Worm (Caenorhabditis elegans) whole organism, young adult: ENCODE measurements around the gene rpn-7.
A peak's percentile ranks its signal among the peaks of the same experiment; 100 is the strongest.
"Not testable (repeated sequence)": the region's sequence is repeated elsewhere in the genome, so short reads cannot be mapped to it uniquely, and the experiment has no call there.

Experiments used
- C06A6.2 ChIP-seq: fragments of 200-800 bp; sonication (Bioruptor generic); conservative IDR thresholded peaks from 2 replicates; pipeline ENCODE4 v1.3.6; 2022; ENCODE audit warnings: missing genetic modification characterization, missing compliant biosample characterization
- C17E4.6 ChIP-seq: fragments of 200-800 bp; sonication (Bioruptor generic); IDR thresholded peaks from 2 replicates; pipeline ENCODE4 v1.3.6; 2022; ENCODE audit warnings: missing genetic modification reagents, missing genetic modification characterization, missing compliant biosample characterization
- F10E7.11 ChIP-seq: sonication (generic microtip); optimal IDR thresholded peaks from 2 replicates; lab custom pipeline; 2017; ENCODE audit warnings: mild to moderate bottlenecking, missing genetic modification characterization, moderate library complexity, missing compliant biosample characterization
- F33H1.4 ChIP-seq: fragments of 200-800 bp; sonication (Bioruptor generic); IDR thresholded peaks from 2 replicates; pipeline ENCODE4 v1.3.6; 2022; ENCODE audit warnings: missing genetic modification reagents, missing genetic modification characterization, missing compliant biosample characterization
- F49E8.2 ChIP-seq: sonication (generic microtip); optimal IDR thresholded peaks from 3 replicates; lab custom pipeline; 2017; ENCODE audit warnings: missing genetic modification characterization, mild to moderate bottlenecking, missing compliant biosample characterization, antibody characterized with exemption, moderate library complexity; ENCODE audit not compliant: insufficient read depth
- F57A8.1 ChIP-seq: fragments of 200-800 bp; sonication (Bioruptor generic); optimal IDR thresholded peaks from 2 replicates; lab custom pipeline; 2018; ENCODE audit warnings: mild to moderate bottlenecking, missing genetic modification characterization, moderate library complexity, missing compliant biosample characterization
- K12H6.12 ChIP-seq: fragments of 200-800 bp; sonication (Bioruptor generic); optimal IDR thresholded peaks from 2 replicates; lab custom pipeline; 2018; ENCODE audit warnings: mild to moderate bottlenecking, missing genetic modification characterization, missing compliant biosample characterization
- Y53F4B.3 ChIP-seq: fragments of 200-800 bp; sonication (Bioruptor generic); IDR thresholded peaks from 2 replicates; pipeline ENCODE4 v1.3.6; 2022; ENCODE audit warnings: missing genetic modification reagents, missing genetic modification characterization, missing compliant biosample characterization
- Y79H2A.3 ChIP-seq: fragments of 200-800 bp; sonication (Bioruptor generic); conservative IDR thresholded peaks from 2 replicates; pipeline ENCODE4 v1.3.6; 2022; ENCODE audit warnings: missing genetic modification reagents, missing genetic modification characterization, missing compliant biosample characterization
- Y95B8A.8 ChIP-seq: fragments of 200-800 bp; sonication (Bioruptor generic); IDR thresholded peaks from 2 replicates; pipeline ENCODE4 v1.3.6; 2022; ENCODE audit warnings: missing genetic modification reagents, missing genetic modification characterization, missing compliant biosample characterization
- aptf-3 ChIP-seq: fragments of 200-800 bp; sonication (Bioruptor generic); IDR thresholded peaks from 2 replicates; pipeline ENCODE4 v1.3.6; 2022; ENCODE audit warnings: missing genetic modification characterization, missing compliant biosample characterization
- athp-1 ChIP-seq: sonication (generic microtip); optimal IDR thresholded peaks from 2 replicates; lab custom pipeline; 2017; ENCODE audit warnings: mild to moderate bottlenecking, missing genetic modification characterization, missing compliant biosample characterization
- attf-5 ChIP-seq: fragments of 200-800 bp; sonication (Bioruptor generic); optimal IDR thresholded peaks from 2 replicates; lab custom pipeline; 2018; ENCODE audit warnings: mild to moderate bottlenecking, missing genetic modification characterization, missing compliant biosample characterization
- ceh-91 ChIP-seq: fragments of 200-800 bp; sonication (Bioruptor generic); IDR thresholded peaks from 2 replicates; pipeline ENCODE4 v1.3.6; 2022; ENCODE audit warnings: missing genetic modification reagents, missing genetic modification characterization, missing compliant biosample characterization
- ets-4 ChIP-seq: fragments of 200-800 bp; sonication (Bioruptor generic); optimal IDR thresholded peaks from 2 replicates; lab custom pipeline; 2018; ENCODE audit warnings: mild to moderate bottlenecking, missing genetic modification characterization, missing compliant biosample characterization
- hrde-1 ChIP-seq: sonication (generic microtip); optimal IDR thresholded peaks from 2 replicates; lab custom pipeline; 2016; ENCODE audit warnings: missing genetic modification characterization, mild to moderate bottlenecking, missing compliant biosample characterization, moderate library complexity, missing genotype, missing genetic modification reagents, borderline replicate concordance
- hsf-1 ChIP-seq: fragments of 200-800 bp; sonication (Bioruptor generic); IDR thresholded peaks from 2 replicates; pipeline ENCODE4 v1.3.6; 2022; ENCODE audit warnings: missing genetic modification reagents, missing genetic modification characterization, missing compliant biosample characterization
- lin-35 ChIP-seq, 3 experiments: fragments of 150-350 bp in 2 of 3; sonication (generic microtip) in 1 of 3; optimal IDR thresholded peaks; 2 replicates each; lab custom pipeline; 2014 to 2018; ENCODE audit warnings: missing biosample characterization in 3 of 3, missing genetic modification characterization in 3 of 3, missing genetic modification reagents in 3 of 3
- madf-6 ChIP-seq: fragments of 200-800 bp; sonication (Bioruptor generic); IDR thresholded peaks from 2 replicates; pipeline ENCODE4 v1.3.6; 2022; ENCODE audit warnings: missing genetic modification reagents, missing genetic modification characterization, missing compliant biosample characterization
- madf-8 ChIP-seq: fragments of 200-800 bp; sonication (Bioruptor generic); conservative IDR thresholded peaks from 2 replicates; pipeline ENCODE4 v1.3.6; 2022; ENCODE audit warnings: missing genetic modification reagents, missing genetic modification characterization, missing compliant biosample characterization
- nfya-1 ChIP-seq: sonication (generic microtip); optimal IDR thresholded peaks from 2 replicates; lab custom pipeline; 2017; ENCODE audit warnings: antibody characterized with exemption, missing compliant biosample characterization, missing genetic modification characterization, borderline replicate concordance; ENCODE audit not compliant: insufficient read depth
- nhr-80 ChIP-seq: sonication (generic microtip); optimal IDR thresholded peaks from 2 replicates; lab custom pipeline; 2016; ENCODE audit warnings: missing genetic modification characterization, missing compliant biosample characterization
- repo-1 ChIP-seq: sonication (generic microtip); optimal IDR thresholded peaks from 2 replicates; lab custom pipeline; 2017; ENCODE audit warnings: mild to moderate bottlenecking, missing genetic modification characterization, missing compliant biosample characterization
- rpc-1 ChIP-seq, 2 experiments: fragments of 150-350 bp in 1 of 2; sonication (generic microtip) in 1 of 2; optimal IDR thresholded peaks; 2 replicates each; lab custom pipeline; 2014 to 2018; ENCODE audit warnings: missing biosample characterization in 1 of 2, missing genetic modification characterization in 1 of 2, missing genetic modification reagents in 1 of 2, missing genotype in 1 of 2
- snpc-3.4 ChIP-seq: sonication (generic microtip); optimal IDR thresholded peaks from 2 replicates; lab custom pipeline; 2017; ENCODE audit warnings: missing genetic modification characterization, mild to moderate bottlenecking, missing compliant biosample characterization, antibody characterized with exemption, moderate library complexity, missing genotype, missing genetic modification reagents
- snpc-4 ChIP-seq, 5 experiments: fragments of 150-350 bp in 1 of 5; sonication (generic microtip) in 4 of 5; optimal IDR thresholded peaks; 2 replicates each; lab custom pipeline; 2014 to 2018; ENCODE audit warnings: missing genetic modification characterization in 5 of 5, missing biosample characterization in 3 of 5, antibody characterized with exemption in 2 of 5, mild to moderate bottlenecking in 2 of 5, missing compliant biosample characterization in 2 of 5, missing genotype in 2 of 5, moderate library complexity in 2 of 5, missing genetic modification reagents in 1 of 5
- somi-1 ChIP-seq: fragments of 200-800 bp; sonication (Bioruptor generic); optimal IDR thresholded peaks from 2 replicates; lab custom pipeline; 2018; ENCODE audit warnings: mild to moderate bottlenecking, missing genetic modification characterization, missing compliant biosample characterization
- zim-3 ChIP-seq: sonication (generic microtip); optimal IDR thresholded peaks from 2 replicates; lab custom pipeline; 2017; ENCODE audit warnings: mild to moderate bottlenecking, missing genetic modification characterization, moderate library complexity, missing compliant biosample characterization
- ztf-28 ChIP-seq: fragments of 200-800 bp; sonication (Bioruptor generic); IDR thresholded peaks from 2 replicates; pipeline ENCODE4 v1.3.6; 2022; ENCODE audit warnings: missing genetic modification reagents, missing genetic modification characterization, missing compliant biosample characterization

Gene rpn-7

DNA sequence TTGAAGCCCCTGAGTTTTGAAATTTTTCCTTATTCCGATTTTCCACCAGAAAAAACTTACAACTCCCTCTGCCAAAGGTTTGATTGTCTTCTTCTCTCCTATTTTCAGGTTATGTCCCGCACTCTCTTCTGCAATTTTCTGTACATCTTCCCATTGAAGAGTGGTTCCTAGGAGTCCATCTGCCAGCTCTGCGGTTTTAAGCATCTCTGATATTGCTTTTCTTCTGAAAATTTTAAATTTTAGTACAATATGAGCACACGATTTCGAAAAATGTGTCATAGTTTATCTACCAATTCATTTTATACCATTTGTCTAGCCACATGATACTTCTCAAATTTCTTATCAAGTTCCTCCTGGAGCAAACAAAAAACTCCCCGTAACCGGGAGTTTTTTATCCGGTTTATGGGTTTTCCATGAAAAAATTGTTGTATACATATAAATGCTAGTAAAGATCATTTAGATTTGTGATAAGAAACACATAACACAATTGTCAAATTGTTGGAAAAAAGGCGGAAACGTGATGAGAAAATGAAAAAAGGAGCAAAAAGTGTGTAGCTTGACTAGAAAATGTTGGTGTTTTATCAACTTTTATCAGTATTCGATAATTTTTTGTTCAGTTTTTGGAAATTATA, 5.4 kb upstream of the rpn-7 start:
- no peak for TF ChIP-seq madf-8
- peak; percentile 73 for TF ChIP-seq nhr-80
- TF ChIP-seq F57A8.1 (GFP tag; lab: Kevin White, UChicago), result no peak
- TF ChIP-seq rpc-1 (optimal IDR thresholded peaks at IDR 0.05; lab: Kevin White, UChicago), result no peak
- TF ChIP-seq rpc-1 (tag; optimal IDR thresholded peaks at IDR 0.05; lab: Kevin White, UChicago), result no peak
- no peak for TF ChIP-seq attf-5 (GFP tag; lab: Kevin White, UChicago)
- TF ChIP-seq F49E8.2 (tag; lab: Kevin White, UChicago), result no peak
- no peak for TF ChIP-seq Y79H2A.3
- peak; percentile 45 for TF ChIP-seq ets-4

DNA sequence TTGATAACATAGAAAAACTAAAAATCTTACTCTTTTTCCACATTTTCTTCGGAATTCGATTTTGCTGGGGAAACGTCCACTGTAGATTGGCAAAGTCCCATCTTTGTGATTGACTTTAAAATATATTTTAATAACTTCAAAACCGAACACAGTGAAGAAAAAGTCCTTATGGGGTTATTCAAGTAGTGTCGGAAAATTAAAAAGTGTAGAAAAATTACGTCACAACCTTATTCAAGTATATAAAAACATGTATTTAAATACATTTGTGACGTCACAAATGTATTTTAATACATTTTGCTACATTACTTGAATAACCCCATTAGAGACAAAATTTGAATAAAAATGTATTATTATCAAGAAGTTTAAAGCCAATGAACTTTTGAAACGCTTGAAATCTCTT, 3.6 kb upstream of the rpn-7 start, which contains the start of gene F49C12.7:
TSS of gene F49C12.7 (minus strand) at position 101 of the 400 bp plus-strand sequence.
- TF ChIP-seq ceh-91 (GFP tag; lab: Robert Waterston, UW); somi-1 (GFP tag; lab: Kevin White, UChicago); hsf-1 (GFP tag; lab: Robert Waterston, UW): not testable (repeated sequence)

DNA sequence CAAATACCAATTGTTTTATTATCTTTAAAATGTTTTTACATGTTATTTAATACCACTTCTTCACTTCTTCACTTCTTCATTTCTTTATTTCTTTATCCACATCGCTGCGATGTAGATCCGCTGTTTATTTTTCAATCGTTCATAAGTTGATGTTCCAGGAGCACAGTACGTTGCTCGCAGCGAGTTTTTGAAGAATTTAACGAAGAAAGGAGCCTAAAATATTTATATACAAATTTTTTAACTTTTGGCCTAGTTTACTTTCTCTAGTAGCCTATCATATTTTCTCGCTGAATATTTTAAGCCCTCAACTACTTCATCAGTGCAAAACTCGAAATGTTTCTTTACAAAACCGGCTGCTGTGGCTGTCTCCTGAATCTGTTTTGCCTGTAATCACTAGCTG, 1.7 kb downstream of the rpn-7 start:
- TF ChIP-seq snpc-3.4 (tag; lab: Kevin White, UChicago) (peak; percentile 3), Y53F4B.3 (GFP tag; lab: Robert Waterston, UW) (no peak), K12H6.12 (tag; lab: Kevin White, UChicago) (no peak), snpc-4 (GFP tag; optimal IDR thresholded peaks at IDR 0.05; lab: Kevin White, UChicago) (no peak), snpc-4 (tag; optimal IDR thresholded peaks at IDR 0.05; lab: Kevin White, UChicago) (peak in 1 of 4 experiments; percentile 10), aptf-3 (GFP tag; lab: Robert Waterston, UW) (0 out of 2 replicates have a peak, but pooled peaks have one; percentile 22), nfya-1 (tag; lab: Kevin White, UChicago) (no peak), madf-6 (GFP tag; lab: Robert Waterston, UW) (peak; percentile 46; the same call in 1 of the 2 replicates), ztf-28 (GFP tag; lab: Robert Waterston, UW) (no peak), athp-1 (tag; lab: Kevin White, UChicago) (peak; percentile 25), F10E7.11 (tag; lab: Kevin White, UChicago) (peak; percentile 52), zim-3 (tag; lab: Kevin White, UChicago) (no peak), Y95B8A.8 (GFP tag; lab: Robert Waterston, UW) (no peak), hrde-1 (tag; lab: Kevin White, UChicago) (no peak), F57A8.1 (GFP tag; lab: Kevin White, UChicago) (no peak), C17E4.6 (GFP tag; lab: Robert Waterston, UW) (no peak), C06A6.2 (GFP tag; lab: Robert Waterston, UW) (no peak), repo-1 (tag; lab: Kevin White, UChicago) (peak; percentile 41)

DNA sequence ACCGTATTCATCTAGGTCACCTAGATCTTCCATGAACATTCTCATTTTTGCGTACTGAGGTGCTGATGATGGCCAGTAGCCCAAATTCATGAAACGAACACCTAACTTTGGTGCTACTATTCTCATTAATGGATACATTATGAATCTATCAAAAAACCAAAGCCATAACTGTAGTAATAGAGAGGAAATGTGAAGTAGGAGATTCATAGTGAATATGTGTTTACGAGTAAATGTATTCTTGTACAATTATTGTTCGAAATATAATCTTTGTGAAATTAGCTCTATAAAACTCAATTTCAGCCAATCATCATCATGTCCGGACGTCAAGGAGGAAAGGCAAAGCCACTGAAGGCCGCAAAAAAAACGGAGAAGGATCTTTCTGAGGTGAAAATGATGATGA, 2.6 kb downstream of the rpn-7 start, which contains the start of the genes F49C12.11 and nemt-1:
TSS of gene F49C12.11 (plus strand) at position 301 of the 400 bp plus-strand sequence.
TSS of gene nemt-1 (minus strand) at position 360 of the 400 bp plus-strand sequence.
- no peak for TF ChIP-seq F33H1.4 (GFP tag; lab: Robert Waterston, UW)
- TF ChIP-seq ztf-28 (GFP tag; lab: Robert Waterston, UW), result no peak
- TF ChIP-seq lin-35 (GFP tag; optimal IDR thresholded peaks at IDR 0.05; lab: Kevin White, UChicago), result peak in 1 of 3 experiments; percentile 22
